Worm (Caenorhabditis elegans) whole organism, L2 larva: Measurements from ENCODE around the gene F38B7.11.
"Not testable (repeated sequence)": the region's sequence is repeated elsewhere in the genome, so short reads cannot be mapped to it uniquely, and the experiment has no call there.

Source experiments
- C34F6.9 ChIP-seq: fragments of 150-350 bp; optimal IDR thresholded peaks from 2 replicates; lab custom pipeline; 2014; ENCODE audit warnings: missing biosample characterization, missing genetic modification characterization
- F13H6.1 ChIP-seq: sonication (generic microtip); optimal IDR thresholded peaks from 2 replicates; lab custom pipeline; 2016; ENCODE audit warnings: missing genetic modification characterization, missing compliant biosample characterization
- R02D3.7 ChIP-seq: fragments of 150-350 bp; optimal IDR thresholded peaks from 2 replicates; lab custom pipeline; 2014; ENCODE audit warnings: missing biosample characterization, missing genetic modification characterization
- Y55F3AM.14 ChIP-seq: fragments of 200-800 bp; sonication (Bioruptor generic); optimal IDR thresholded peaks from 2 replicates; lab custom pipeline; 2018; ENCODE audit warnings: mild to moderate bottlenecking, missing genetic modification characterization, missing compliant biosample characterization
- ZK546.5 ChIP-seq: sonication (generic microtip); optimal IDR thresholded peaks from 2 replicates; lab custom pipeline; 2017; ENCODE audit warnings: missing biosample characterization, missing genetic modification characterization
- alr-1 ChIP-seq: fragments of 150-350 bp; optimal IDR thresholded peaks from 2 replicates; lab custom pipeline; 2014; ENCODE audit warnings: missing biosample characterization, missing genetic modification characterization
- blmp-1 ChIP-seq: sonication (generic microtip); optimal IDR thresholded peaks from 2 replicates; lab custom pipeline; 2017; ENCODE audit warnings: missing genetic modification characterization, mild to moderate bottlenecking, missing compliant biosample characterization, antibody characterized with exemption, moderate library complexity; ENCODE audit not compliant: insufficient read depth
- ceh-16 ChIP-seq: fragments of 150-350 bp; optimal IDR thresholded peaks from 2 replicates; lab custom pipeline; 2014; ENCODE audit warnings: missing biosample characterization, missing genetic modification characterization
- ceh-82 ChIP-seq: fragments of 150-350 bp; optimal IDR thresholded peaks from 2 replicates; lab custom pipeline; 2014; ENCODE audit warnings: missing biosample characterization, missing genetic modification characterization
- crh-2 ChIP-seq: sonication (generic microtip); optimal IDR thresholded peaks from 2 replicates; lab custom pipeline; 2017; ENCODE audit warnings: missing biosample characterization, missing genetic modification characterization
- elt-3 ChIP-seq: sonication (generic microtip); optimal IDR thresholded peaks from 2 replicates; lab custom pipeline; 2017; ENCODE audit warnings: missing biosample characterization, missing genetic modification characterization
- fos-1 ChIP-seq: fragments of 150-350 bp; optimal IDR thresholded peaks from 2 replicates; lab custom pipeline; 2014; ENCODE audit warnings: missing biosample characterization, missing genetic modification characterization
- gmeb-1 ChIP-seq: fragments of 150-350 bp; optimal IDR thresholded peaks from 2 replicates; lab custom pipeline; 2014; ENCODE audit warnings: missing biosample characterization, missing genetic modification characterization
- lin-11 ChIP-seq: fragments of 150-350 bp; sonication (generic microtip); optimal IDR thresholded peaks from 2 replicates; lab custom pipeline; 2014; ENCODE audit warnings: missing biosample characterization, missing genetic modification characterization, inconsistent platforms, mixed read lengths
- lin-13 ChIP-seq: fragments of 150-350 bp; optimal IDR thresholded peaks from 2 replicates; lab custom pipeline; 2014; ENCODE audit warnings: missing biosample characterization, missing genetic modification reagents, missing genetic modification characterization
- lin-39 ChIP-seq: fragments of 150-350 bp; optimal IDR thresholded peaks from 2 replicates; lab custom pipeline; 2014; ENCODE audit warnings: missing biosample characterization, missing genetic modification reagents, missing genetic modification characterization
- lsy-2 ChIP-seq, 2 experiments: fragments of 150-350 bp in 1 of 2; sonication (generic microtip) in 1 of 2; optimal IDR thresholded peaks; 2 replicates each; lab custom pipeline; 2014 to 2017; ENCODE audit warnings: missing biosample characterization in 2 of 2, missing genetic modification characterization in 2 of 2
- mdl-1 ChIP-seq, 2 experiments: fragments of 150-350 bp in 1 of 2; sonication (generic microtip) in 1 of 2; optimal IDR thresholded peaks; 2 replicates each; lab custom pipeline; 2017; ENCODE audit warnings: missing biosample characterization in 2 of 2, missing genetic modification characterization in 2 of 2
- nhr-10 ChIP-seq: sonication (generic microtip); optimal IDR thresholded peaks from 2 replicates; lab custom pipeline; 2017; ENCODE audit warnings: missing biosample characterization, missing genetic modification characterization
- nhr-11 ChIP-seq: fragments of 150-350 bp; optimal IDR thresholded peaks from 2 replicates; lab custom pipeline; 2014; ENCODE audit warnings: missing biosample characterization, missing genetic modification characterization
- nhr-129 ChIP-seq: fragments of 150-350 bp; optimal IDR thresholded peaks from 2 replicates; lab custom pipeline; 2014; ENCODE audit warnings: missing biosample characterization, missing genetic modification characterization
- nhr-21 ChIP-seq: fragments of 150-350 bp; optimal IDR thresholded peaks from 2 replicates; lab custom pipeline; 2014; ENCODE audit warnings: missing biosample characterization, missing genetic modification characterization
- nhr-25 ChIP-seq: fragments of 150-350 bp; sonication (generic microtip); optimal IDR thresholded peaks from 3 replicates; lab custom pipeline; 2014; ENCODE audit warnings: missing biosample characterization, missing genetic modification characterization
- nhr-6 ChIP-seq: fragments of 150-350 bp; optimal IDR thresholded peaks from 2 replicates; lab custom pipeline; 2014; ENCODE audit warnings: missing biosample characterization, missing genetic modification characterization
- nhr-77 ChIP-seq: fragments of 150-350 bp; optimal IDR thresholded peaks from 2 replicates; lab custom pipeline; 2014; ENCODE audit warnings: missing biosample characterization, missing genetic modification characterization
- sem-4 ChIP-seq: fragments of 150-350 bp; optimal IDR thresholded peaks from 2 replicates; lab custom pipeline; 2014; ENCODE audit warnings: missing biosample characterization, missing genetic modification reagents, missing genetic modification characterization
- sma-3 ChIP-seq: sonication (generic microtip); optimal IDR thresholded peaks from 2 replicates; lab custom pipeline; 2016; ENCODE audit warnings: missing genetic modification reagents, missing genetic modification characterization, missing compliant biosample characterization
- sma-9 ChIP-seq, 2 experiments: fragments of 150-350 bp in 1 of 2; sonication (generic microtip) in 1 of 2; optimal IDR thresholded peaks; 2 replicates each; lab custom pipeline; 2014 to 2016; ENCODE audit warnings: missing genetic modification characterization in 2 of 2, mild to moderate bottlenecking in 1 of 2, missing biosample characterization in 1 of 2, missing compliant biosample characterization in 1 of 2, missing genetic modification reagents in 1 of 2, moderate library complexity in 1 of 2
- unc-55 ChIP-seq: fragments of 150-350 bp; sonication (generic microtip); optimal IDR thresholded peaks from 3 replicates; lab custom pipeline; 2014; ENCODE audit warnings: missing biosample characterization, missing genetic modification reagents, missing genetic modification characterization
- zag-1 ChIP-seq: fragments of 150-350 bp; optimal IDR thresholded peaks from 2 replicates; lab custom pipeline; 2014; ENCODE audit warnings: missing biosample characterization, missing genetic modification characterization
- ztf-4 ChIP-seq: fragments of 150-350 bp; optimal IDR thresholded peaks from 2 replicates; lab custom pipeline; 2014; ENCODE audit warnings: missing biosample characterization, missing genetic modification characterization

The F38B7.11 gene

DNA sequence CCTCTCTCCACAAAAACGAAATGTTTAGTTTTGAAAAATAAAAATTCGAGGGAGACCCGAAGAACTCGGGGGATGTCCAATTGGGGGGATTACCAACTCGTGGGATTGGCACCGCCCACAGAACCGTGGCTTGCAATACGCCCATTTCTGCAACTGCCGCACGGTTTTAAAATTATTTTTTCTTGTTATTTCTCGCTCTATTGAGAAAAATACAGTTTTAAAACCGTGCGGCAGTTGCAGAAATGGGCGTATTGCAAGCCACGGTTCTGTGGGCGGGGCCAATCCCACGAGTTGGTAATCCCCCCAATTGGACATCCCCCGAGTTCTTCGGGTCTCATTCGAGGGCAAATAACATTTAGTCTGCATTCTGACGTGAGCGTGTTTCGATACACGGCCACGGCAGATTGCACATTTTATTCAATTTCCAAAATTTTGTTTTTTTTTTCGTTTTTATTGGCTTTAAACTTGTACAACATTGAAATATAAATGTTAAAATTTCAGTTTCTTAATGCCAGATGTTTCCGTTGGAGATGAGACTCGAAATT, 42.0 kb upstream of the F38B7.11 start, which contains the start of the genes C55A6.1 and C55A6.10:
TSS of gene C55A6.1 (minus strand) at position 116 of the 545 bp plus-strand sequence.
TSS of gene C55A6.10 (plus strand) at position 495 of the 545 bp plus-strand sequence.
- TF ChIP-seq nhr-25 (tag; lab: Kevin White, UChicago), result peak; percentile 74
- peak; percentile 34 to 73 for TF ChIP-seq lsy-2 (tag; optimal IDR thresholded peaks at IDR 0.05; lab: Kevin White, UChicago)
- TF ChIP-seq unc-55 (GFP tag; lab: Kevin White, UChicago), result peak; percentile 66
- peak; percentile 73 for TF ChIP-seq crh-2 (tag; lab: Kevin White, UChicago)
- TF ChIP-seq gmeb-1, result peak; percentile 59
- peak; percentile 69 for TF ChIP-seq lin-13 (GFP tag; lab: Kevin White, UChicago)
- peak; percentile 10 for TF ChIP-seq blmp-1 (tag; lab: Kevin White, UChicago)
- peak; percentile 69 for TF ChIP-seq sma-9 (GFP tag; optimal IDR thresholded peaks at IDR 0.05; lab: Kevin White, UChicago)
- not testable (repeated sequence) for TF ChIP-seq sma-9 (tag; optimal IDR thresholded peaks at IDR 0.05; lab: Kevin White, UChicago)
- TF ChIP-seq nhr-21 (tag; lab: Kevin White, UChicago), result peak; percentile 40
- peak; percentile 2 for TF ChIP-seq zag-1
- TF ChIP-seq lin-11 (tag; lab: Kevin White, UChicago), result peak; percentile 70
- TF ChIP-seq fos-1 (tag; lab: Kevin White, UChicago), result peak; percentile 25
- peak; percentile 18 for TF ChIP-seq nhr-6 (tag; lab: Kevin White, UChicago)
- TF ChIP-seq mdl-1 (tag; optimal IDR thresholded peaks at IDR 0.05; lab: Kevin White, UChicago), result peak in 1 of 2 experiments; percentile 8
- TF ChIP-seq C34F6.9 (tag; lab: Kevin White, UChicago), result peak; percentile 63
- TF ChIP-seq F13H6.1, result peak; percentile 85
- peak; percentile 83 for TF ChIP-seq sma-3 (GFP tag; lab: Kevin White, UChicago)
- peak; percentile 46 for TF ChIP-seq sem-4 (tag; lab: Kevin White, UChicago)
- peak; percentile 54 for TF ChIP-seq nhr-129 (tag; lab: Kevin White, UChicago)
- TF ChIP-seq, all 48 proteins: peak for 19; not testable (repeated sequence) for 29

DNA sequence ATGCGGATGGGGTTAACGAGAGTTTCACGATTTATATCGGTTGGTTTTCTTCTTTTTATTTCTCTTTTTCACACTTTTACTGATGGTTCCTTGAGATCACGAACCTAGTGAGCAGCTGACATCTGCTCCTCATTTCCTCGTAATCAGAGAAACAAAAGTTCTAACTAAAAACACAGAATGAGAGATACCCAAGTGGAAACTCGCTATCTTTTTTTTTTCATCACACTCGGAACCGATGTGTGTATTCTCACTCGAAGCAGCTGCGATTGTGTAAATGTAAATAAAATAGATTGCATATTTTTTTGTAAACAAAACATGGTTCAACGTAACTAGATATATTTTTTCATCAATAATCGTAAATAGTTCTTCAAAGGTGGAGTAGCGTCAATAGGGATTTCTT, 40.5 kb upstream of the F38B7.11 start:
- TF ChIP-seq R02D3.7 (no peak), unc-55 (GFP tag; lab: Kevin White, UChicago) (no peak), elt-3 (tag; lab: Kevin White, UChicago) (no peak), F13H6.1 (peak; percentile 80), mdl-1 (tag; optimal IDR thresholded peaks at IDR 0.05; lab: Kevin White, UChicago) (no peak), sma-3 (GFP tag; lab: Kevin White, UChicago) (no peak), nhr-25 (tag; lab: Kevin White, UChicago) (no peak), ZK546.5 (tag; lab: Kevin White, UChicago) (no peak), ceh-82 (no peak), lin-13 (GFP tag; lab: Kevin White, UChicago) (no peak), sma-9 (GFP tag; optimal IDR thresholded peaks at IDR 0.05; lab: Kevin White, UChicago) (peak; percentile 52), sma-9 (tag; optimal IDR thresholded peaks at IDR 0.05; lab: Kevin White, UChicago) (no peak), nhr-129 (tag; lab: Kevin White, UChicago) (peak; percentile 46), C34F6.9 (tag; lab: Kevin White, UChicago) (peak; percentile 44), nhr-11 (tag; lab: Kevin White, UChicago) (no peak), crh-2 (tag; lab: Kevin White, UChicago) (no peak), ceh-16 (tag; lab: Kevin White, UChicago) (no peak), alr-1 (no peak), lsy-2 (tag; optimal IDR thresholded peaks at IDR 0.05; lab: Kevin White, UChicago) (peak in 1 of 2 experiments; percentile 36), nhr-6 (tag; lab: Kevin White, UChicago) (no peak), Y55F3AM.14 (GFP tag; lab: Kevin White, UChicago) (no peak), lin-39 (tag; lab: Kevin White, UChicago) (no peak), nhr-10 (no peak), blmp-1 (tag; lab: Kevin White, UChicago) (no peak), fos-1 (tag; lab: Kevin White, UChicago) (no peak), nhr-77 (tag; lab: Kevin White, UChicago) (no peak)

DNA sequence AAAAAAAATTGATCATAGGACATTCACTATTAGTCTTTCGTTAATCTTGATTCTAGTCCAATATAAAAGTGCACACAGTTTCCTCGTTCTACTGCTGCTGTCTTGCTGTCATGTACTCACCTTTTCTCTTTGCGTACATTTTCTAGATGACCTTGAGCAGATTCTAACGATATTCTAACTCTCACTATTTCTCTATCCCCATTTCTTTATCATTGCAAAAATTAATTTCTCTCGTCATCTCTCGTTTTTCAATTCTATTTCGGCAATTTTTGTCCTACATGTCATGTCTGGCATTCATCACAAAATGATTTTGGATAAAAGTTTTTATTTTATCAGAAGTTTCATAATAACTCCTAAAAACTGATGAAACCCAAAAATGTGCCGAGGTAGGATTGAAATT, 38.1 kb upstream of the F38B7.11 start, which contains the start of gene ttll-5:
TSS of gene ttll-5 (plus strand) at position 288 of the 400 bp plus-strand sequence.
- TF ChIP-seq nhr-77 (tag; lab: Kevin White, UChicago), result no peak
- TF ChIP-seq fos-1 (tag; lab: Kevin White, UChicago), result peak; percentile 35
- TF ChIP-seq nhr-25 (tag; lab: Kevin White, UChicago), result peak; percentile 66
- TF ChIP-seq zag-1, result no peak
- TF ChIP-seq nhr-129 (tag; lab: Kevin White, UChicago), result no peak
- TF ChIP-seq ztf-4, result no peak
- no peak for TF ChIP-seq ZK546.5 (tag; lab: Kevin White, UChicago)
- peak; percentile 70 for TF ChIP-seq blmp-1 (tag; lab: Kevin White, UChicago)
- TF ChIP-seq sma-3 (GFP tag; lab: Kevin White, UChicago), result peak; percentile 12
- no peak for TF ChIP-seq alr-1
- peak; percentile 87 for TF ChIP-seq sma-9 (GFP tag; optimal IDR thresholded peaks at IDR 0.05; lab: Kevin White, UChicago)
- TF ChIP-seq sma-9 (tag; optimal IDR thresholded peaks at IDR 0.05; lab: Kevin White, UChicago), result no peak
- TF ChIP-seq, all 48 proteins: peak for 5
